Worm (Caenorhabditis elegans) whole organism, mixed stage, embryonic: ENCODE data around the gene rde-11.

Experiments
- bed-3 ChIP-seq: fragments of 200-800 bp; sonication (Bioruptor generic); optimal IDR thresholded peaks from 3 replicates; lab custom pipeline; 2018; ENCODE audit warnings: mild to moderate bottlenecking, missing genetic modification characterization, moderate library complexity, missing compliant biosample characterization
- blmp-1 ChIP-seq: fragments of 150-350 bp; optimal IDR thresholded peaks from 2 replicates; lab custom pipeline; 2014; ENCODE audit warnings: missing biosample characterization, missing genetic modification characterization
- ceh-43 ChIP-seq: fragments of 200-800 bp; sonication (Bioruptor generic); optimal IDR thresholded peaks from 2 replicates; lab custom pipeline; 2018; ENCODE audit warnings: mild to moderate bottlenecking, missing genetic modification characterization, moderate library complexity, missing compliant biosample characterization
- ceh-83 ChIP-seq: fragments of 200-800 bp; sonication (Bioruptor generic); optimal IDR thresholded peaks from 2 replicates; lab custom pipeline; 2018; ENCODE audit warnings: mild to moderate bottlenecking, missing genetic modification characterization, missing compliant biosample characterization
- ces-1 ChIP-seq: fragments of 150-350 bp; optimal IDR thresholded peaks from 2 replicates; lab custom pipeline; 2014; ENCODE audit warnings: missing biosample characterization, missing genetic modification reagents, missing genetic modification characterization
- cnd-1 ChIP-seq: fragments of 200-800 bp; sonication (Bioruptor generic); optimal IDR thresholded peaks from 2 replicates; lab custom pipeline; 2018; ENCODE audit warnings: mild to moderate bottlenecking, missing genetic modification characterization, missing compliant biosample characterization
- drap-1 ChIP-seq: fragments of 200-800 bp; sonication (Bioruptor generic); optimal IDR thresholded peaks from 3 replicates; lab custom pipeline; 2018; ENCODE audit warnings: mild to moderate bottlenecking, missing genetic modification characterization, missing compliant biosample characterization
- elt-1 ChIP-seq: sonication (generic microtip); optimal IDR thresholded peaks from 2 replicates; lab custom pipeline; 2017; ENCODE audit warnings: missing genetic modification characterization, mild to moderate bottlenecking, missing compliant biosample characterization, antibody characterized with exemption, moderate library complexity, borderline replicate concordance; ENCODE audit not compliant: insufficient read depth
- flh-1 ChIP-seq: fragments of 200-800 bp; sonication (Bioruptor generic); optimal IDR thresholded peaks from 2 replicates; lab custom pipeline; 2018; ENCODE audit warnings: mild to moderate bottlenecking, missing genetic modification characterization, moderate library complexity, missing compliant biosample characterization
- ham-2 ChIP-seq: fragments of 200-800 bp; sonication (Bioruptor generic); optimal IDR thresholded peaks from 2 replicates; lab custom pipeline; 2018; ENCODE audit warnings: mild to moderate bottlenecking, missing genetic modification characterization, missing compliant biosample characterization
- hlh-1 ChIP-seq: fragments of 150-350 bp; optimal IDR thresholded peaks from 2 replicates; lab custom pipeline; 2014; ENCODE audit warnings: missing biosample characterization, missing genetic modification reagents, missing genetic modification characterization
- lin-13 ChIP-seq: fragments of 150-350 bp; optimal IDR thresholded peaks from 2 replicates; lab custom pipeline; 2014; ENCODE audit warnings: missing biosample characterization, missing genetic modification characterization
- lsy-2 ChIP-seq: fragments of 150-350 bp; optimal IDR thresholded peaks from 2 replicates; lab custom pipeline; 2014; ENCODE audit warnings: missing biosample characterization, missing genetic modification characterization
- mab-5 ChIP-seq: fragments of 150-350 bp; optimal IDR thresholded peaks from 2 replicates; lab custom pipeline; 2014; ENCODE audit warnings: missing biosample characterization, missing genetic modification characterization
- mls-2 ChIP-seq: sonication (generic microtip); optimal IDR thresholded peaks from 2 replicates; lab custom pipeline; 2016; ENCODE audit warnings: mild to moderate bottlenecking, missing genetic modification characterization, moderate library complexity, missing compliant biosample characterization
- nhr-12 ChIP-seq: fragments of 150-350 bp; optimal IDR thresholded peaks from 2 replicates; lab custom pipeline; 2014; ENCODE audit warnings: missing biosample characterization, missing genetic modification characterization
- nhr-2 ChIP-seq: fragments of 150-350 bp; optimal IDR thresholded peaks from 2 replicates; lab custom pipeline; 2014; ENCODE audit warnings: missing biosample characterization, missing genetic modification characterization
- nhr-237 ChIP-seq: fragments of 150-350 bp; optimal IDR thresholded peaks from 2 replicates; lab custom pipeline; 2014; ENCODE audit warnings: missing biosample characterization, missing genetic modification characterization
- nhr-28 ChIP-seq: fragments of 150-350 bp; optimal IDR thresholded peaks from 2 replicates; lab custom pipeline; 2014; ENCODE audit warnings: missing biosample characterization, missing genetic modification characterization
- nhr-76 ChIP-seq: sonication (generic microtip); optimal IDR thresholded peaks from 2 replicates; lab custom pipeline; 2017; ENCODE audit warnings: missing biosample characterization, missing genetic modification characterization
- pha-4 ChIP-seq: fragments of 150-350 bp; optimal IDR thresholded peaks from 2 replicates; lab custom pipeline; 2018; ENCODE audit warnings: missing biosample characterization, missing genetic modification reagents, missing genetic modification characterization
- sem-2 ChIP-seq: fragments of 200-800 bp; sonication (Bioruptor generic); optimal IDR thresholded peaks from 2 replicates; lab custom pipeline; 2018; ENCODE audit warnings: mild to moderate bottlenecking, missing genetic modification characterization, missing compliant biosample characterization
- snpc-4 ChIP-seq: fragments of 150-350 bp; optimal IDR thresholded peaks from 2 replicates; lab custom pipeline; 2014; ENCODE audit warnings: missing biosample characterization, missing genetic modification characterization
- sptf-1 ChIP-seq: sonication (generic microtip); optimal IDR thresholded peaks from 2 replicates; lab custom pipeline; 2017; ENCODE audit warnings: mild to moderate bottlenecking, missing genetic modification characterization, moderate library complexity, missing compliant biosample characterization
- tbx-8 ChIP-seq: fragments of 200-800 bp; sonication (Bioruptor generic); optimal IDR thresholded peaks from 2 replicates; lab custom pipeline; 2018; ENCODE audit warnings: mild to moderate bottlenecking, missing genetic modification characterization, moderate library complexity, missing compliant biosample characterization
- unc-120 ChIP-seq: sonication (generic microtip); optimal IDR thresholded peaks from 2 replicates; lab custom pipeline; 2017; ENCODE audit warnings: missing genetic modification characterization, missing compliant biosample characterization; ENCODE audit not compliant: poor library complexity, severe bottlenecking
- unc-39 ChIP-seq: fragments of 150-350 bp; optimal IDR thresholded peaks from 2 replicates; lab custom pipeline; 2014; ENCODE audit warnings: missing biosample characterization, missing genetic modification characterization
- unc-62 ChIP-seq: fragments of 150-350 bp; optimal IDR thresholded peaks from 2 replicates; lab custom pipeline; 2014; ENCODE audit warnings: missing biosample characterization, missing genetic modification reagents, missing genetic modification characterization
- zip-8 ChIP-seq: fragments of 150-350 bp; optimal IDR thresholded peaks from 2 replicates; lab custom pipeline; 2014; ENCODE audit warnings: missing biosample characterization, missing genetic modification characterization
- ztf-11 ChIP-seq: fragments of 150-350 bp; optimal IDR thresholded peaks from 2 replicates; lab custom pipeline; 2014; ENCODE audit warnings: missing biosample characterization, missing genetic modification characterization

rde-11 gene

DNA sequence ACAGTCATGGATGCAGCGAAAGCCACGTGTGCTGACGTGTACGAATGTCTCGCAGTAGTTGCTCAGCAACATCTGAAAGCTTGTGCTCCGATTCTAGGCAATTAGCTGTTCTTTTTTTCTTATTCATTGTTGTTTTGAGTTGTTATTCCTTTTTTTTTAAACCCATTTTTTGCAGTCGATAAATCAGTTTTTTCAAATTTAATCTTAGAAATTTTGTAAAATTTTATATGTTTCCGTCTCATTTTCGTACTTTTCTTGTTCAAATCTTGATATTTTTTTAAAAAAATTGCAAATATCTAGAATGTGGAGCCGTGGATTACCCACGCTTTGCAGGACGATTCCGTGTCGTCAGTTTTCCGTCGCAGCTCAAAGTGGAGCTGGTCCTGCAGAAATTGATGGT, 4.6 kb upstream of the rde-11 start, which contains the start of gene fask-1:
Gene fask-1 (plus strand): TSS at position 301 of the 400 bp plus-strand sequence.
- TF ChIP-seq hlh-1, result no peak
- no peak for TF ChIP-seq snpc-4
- TF ChIP-seq drap-1 (GFP tag; lab: Kevin White, UChicago), result no peak
- no peak for TF ChIP-seq ceh-43 (GFP tag; lab: Kevin White, UChicago)
- TF ChIP-seq cnd-1 (tag; lab: Kevin White, UChicago), result no peak
- no peak for TF ChIP-seq lsy-2 (tag; lab: Kevin White, UChicago)
- no peak for TF ChIP-seq ztf-11
- no peak for TF ChIP-seq sptf-1 (tag; lab: Kevin White, UChicago)

DNA sequence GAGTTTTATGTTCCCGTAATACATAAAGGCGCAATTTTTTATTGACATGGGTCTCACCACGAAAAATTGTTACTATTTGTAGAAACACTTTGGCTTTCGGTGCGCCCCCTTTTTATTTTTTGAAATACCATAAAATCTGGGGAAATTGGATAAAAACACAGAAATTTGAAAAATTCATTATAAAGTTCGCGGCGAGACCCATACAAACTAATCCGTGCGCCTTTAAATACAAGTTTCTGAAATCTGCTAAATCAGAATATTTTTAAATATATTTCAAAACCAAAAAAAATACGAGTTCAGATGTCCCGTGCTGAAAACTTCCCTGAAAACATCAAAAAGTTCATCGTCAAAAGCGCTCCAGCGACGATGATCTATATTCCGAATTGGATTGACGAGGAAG, 2.4 kb downstream of the rde-11 start, which contains the start of gene B0564.2:
Gene B0564.2 (plus strand): TSS at position 301 of the 400 bp plus-strand sequence.
- TF ChIP-seq drap-1 (GFP tag; lab: Kevin White, UChicago) (no peak), unc-62 (GFP tag; lab: Kevin White, UChicago) (no peak), unc-120 (no peak), hlh-1 (no peak), cnd-1 (tag; lab: Kevin White, UChicago) (no peak), lin-13 (tag; lab: Kevin White, UChicago) (no peak), nhr-12 (tag; lab: Kevin White, UChicago) (no peak), ces-1 (no peak), tbx-8 (GFP tag; lab: Kevin White, UChicago) (no peak), snpc-4 (no peak), nhr-237 (no peak), lsy-2 (tag; lab: Kevin White, UChicago) (no peak), mls-2 (tag; lab: Kevin White, UChicago) (no peak), ceh-83 (no peak)

DNA sequence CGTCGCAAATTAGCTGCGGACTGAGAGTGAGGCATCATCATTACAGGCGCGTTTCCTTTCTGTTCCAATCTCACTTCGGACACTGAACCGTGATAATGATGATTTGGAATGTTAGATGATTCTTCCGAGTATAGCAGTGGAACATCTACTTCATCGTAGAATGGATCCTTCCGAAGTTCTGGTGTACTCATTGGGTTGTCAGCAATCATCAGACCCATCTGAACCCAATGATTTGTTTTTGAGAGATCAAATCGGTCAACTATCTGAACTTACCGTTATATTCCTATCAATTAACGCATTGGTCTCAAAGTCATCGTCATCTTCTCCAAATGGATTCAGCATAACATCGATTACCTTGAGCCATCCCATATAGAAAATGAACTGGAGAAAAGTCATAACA, 3.4 kb downstream of the rde-11 start:
- no peak for TF ChIP-seq elt-1
- TF ChIP-seq nhr-28, result no peak
- TF ChIP-seq nhr-237, result no peak
- TF ChIP-seq sem-2, result no peak
- no peak for TF ChIP-seq ceh-43 (GFP tag; lab: Kevin White, UChicago)
- TF ChIP-seq ham-2, result no peak
- no peak for TF ChIP-seq unc-62 (GFP tag; lab: Kevin White, UChicago)
- no peak for TF ChIP-seq hlh-1

DNA sequence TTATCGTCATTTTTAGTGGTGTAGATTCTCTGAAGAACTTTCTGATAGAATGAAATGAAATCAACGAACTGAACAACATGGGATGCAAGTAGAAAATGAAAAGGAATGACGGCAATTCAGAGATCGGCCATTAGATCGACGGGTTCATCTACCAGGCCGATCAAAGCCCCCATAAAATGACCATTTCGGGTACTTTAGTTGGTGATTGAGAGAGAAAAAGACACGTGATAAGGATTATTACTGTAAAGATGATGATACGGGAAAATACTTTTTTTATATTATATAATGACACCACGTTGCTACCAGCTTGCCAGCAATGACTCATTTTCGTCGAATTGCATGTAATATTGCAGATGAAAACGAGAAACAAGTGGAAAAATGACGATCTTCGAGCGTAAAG, 4.8 kb downstream of the rde-11 start, which contains the start of gene best-1:
Gene best-1 (minus strand): TSS at position 29 of the 400 bp plus-strand sequence.
- no peak for TF ChIP-seq ceh-83

DNA sequence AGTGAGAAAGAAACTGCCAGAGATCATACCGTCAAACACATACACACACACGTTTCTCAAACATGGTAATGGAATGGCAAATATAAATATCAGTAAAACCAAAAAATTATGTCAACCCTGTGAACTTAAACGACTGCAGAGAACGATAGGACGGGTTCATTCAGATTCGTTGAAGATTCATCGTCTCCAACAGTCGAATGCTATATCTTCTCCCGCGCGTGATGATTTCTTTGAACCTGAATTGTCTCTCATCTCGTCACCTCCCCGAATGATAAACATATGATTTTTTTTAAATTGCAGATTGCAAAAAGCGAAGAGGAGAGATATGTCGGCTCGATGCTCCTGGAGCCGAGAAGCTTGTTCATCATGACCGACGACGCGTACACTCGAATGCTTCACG, 5.9 kb downstream of the rde-11 start:
- TF ChIP-seq nhr-76 (tag; lab: Kevin White, UChicago), result no peak
- no peak for TF ChIP-seq unc-62 (GFP tag; lab: Kevin White, UChicago)

DNA sequence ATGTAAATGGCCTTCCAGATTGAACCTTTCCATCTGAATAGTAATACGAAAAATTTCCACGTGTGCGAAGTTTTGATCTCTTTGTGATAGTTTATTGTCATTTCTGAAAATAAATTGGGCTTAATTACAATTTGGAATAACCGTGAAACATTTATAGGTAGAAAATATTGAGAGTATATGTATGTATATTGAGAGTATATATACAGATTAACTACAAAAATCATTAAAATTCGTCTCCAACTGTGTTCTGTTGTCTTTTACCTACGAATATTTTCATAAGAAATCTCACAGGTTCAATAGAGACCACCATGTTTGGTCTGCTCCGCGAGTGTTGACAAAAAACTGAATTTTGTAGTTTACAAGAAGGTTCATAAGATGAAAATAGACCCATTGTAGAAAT, 8.0 kb downstream of the rde-11 start, which contains the start of gene best-2:
Gene best-2 (minus strand): TSS at position 101 of the 400 bp plus-strand sequence.
- no peak for TF ChIP-seq unc-62 (GFP tag; lab: Kevin White, UChicago)
- TF ChIP-seq ham-2, result no peak
- no peak for TF ChIP-seq ces-1
- TF ChIP-seq nhr-28, result no peak
- no peak for TF ChIP-seq mab-5 (tag; lab: Kevin White, UChicago)
- no peak for TF ChIP-seq nhr-237
- TF ChIP-seq ceh-43 (GFP tag; lab: Kevin White, UChicago), result no peak
- no peak for TF ChIP-seq mls-2 (tag; lab: Kevin White, UChicago)
- no peak for TF ChIP-seq bed-3
- no peak for TF ChIP-seq sptf-1 (tag; lab: Kevin White, UChicago)
- no peak for TF ChIP-seq nhr-2

DNA sequence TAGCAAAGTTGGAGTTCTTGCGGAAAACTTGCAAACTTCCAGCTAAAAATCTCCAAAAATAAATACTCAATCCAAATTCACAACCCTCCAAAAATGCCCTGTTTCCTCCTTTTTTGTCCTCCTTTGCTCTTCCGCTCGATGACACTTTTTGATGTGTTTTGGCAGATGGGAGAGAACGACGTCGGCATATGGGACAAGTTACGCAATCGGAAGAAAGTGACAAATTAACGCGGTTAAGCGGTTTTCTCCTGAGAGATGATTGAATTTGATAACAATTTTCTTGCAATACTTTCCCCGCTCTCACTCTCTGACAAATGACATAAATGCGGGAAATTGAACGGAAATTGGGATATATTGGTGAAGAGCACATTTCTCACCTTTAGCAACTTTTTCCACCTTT, 11.7 kb downstream of the rde-11 start:
- TF ChIP-seq nhr-28 (no peak), snpc-4 (no peak), tbx-8 (GFP tag; lab: Kevin White, UChicago) (no peak), cnd-1 (tag; lab: Kevin White, UChicago) (peak; percentile 51), blmp-1 (tag; lab: Kevin White, UChicago) (no peak), unc-62 (GFP tag; lab: Kevin White, UChicago) (peak; percentile 3), nhr-2 (peak; percentile 59), lsy-2 (tag; lab: Kevin White, UChicago) (no peak), flh-1 (GFP tag; lab: Kevin White, UChicago) (no peak), hlh-1 (no peak), ceh-43 (GFP tag; lab: Kevin White, UChicago) (no peak), pha-4 (tag; lab: Kevin White, UChicago) (no peak), unc-39 (tag; lab: Kevin White, UChicago) (no peak), zip-8 (peak; percentile 60)
